Fruit fly (Drosophila melanogaster) whole organism, embryonic: ENCODE results near the gene mus101.

Experiments used
- Awh ChIP-seq: fragments of 200-800 bp; sonication (Bioruptor generic); IDR thresholded peaks from 2 replicates; pipeline ENCODE4, ENCODE4 v1.3.6; 2022; ENCODE audit warnings: missing biosample characterization, missing genetic modification characterization
- CG10366 ChIP-seq: fragments of 200-800 bp; sonication (Bioruptor generic); IDR thresholded peaks from 2 replicates; pipeline ENCODE4 v1.3.6; 2022; ENCODE audit warnings: missing biosample characterization, missing genetic modification characterization
- CG12155 ChIP-seq: fragments of 200-800 bp; sonication (Bioruptor generic); optimal IDR thresholded peaks from 3 replicates; lab custom pipeline; 2016; ENCODE audit warnings: missing biosample characterization, missing genetic modification characterization
- CG12219 ChIP-seq: fragments of 200-800 bp; sonication (Bioruptor generic); optimal IDR thresholded peaks from 3 replicates; lab custom pipeline; 2018; ENCODE audit warnings: missing biosample characterization, mild to moderate bottlenecking, missing genetic modification characterization
- CG1233 ChIP-seq: fragments of 200-800 bp; sonication (Bioruptor generic); optimal IDR thresholded peaks from 4 replicates; lab custom pipeline; 2018; ENCODE audit warnings: missing biosample characterization, mild to moderate bottlenecking, missing genetic modification characterization
- CG14860 ChIP-seq: fragments of 200-800 bp; sonication (Bioruptor generic); IDR thresholded peaks from 3 replicates; pipeline ENCODE4 v1.3.6; 2022; ENCODE audit warnings: missing biosample characterization, missing genetic modification characterization; ENCODE audit not compliant: partially characterized antibody
- CG16779 ChIP-seq: fragments of 200-800 bp; sonication (Bioruptor generic); IDR thresholded peaks from 2 replicates; pipeline ENCODE4 v1.3.6; 2022; ENCODE audit warnings: missing biosample characterization, missing genetic modification characterization
- CG18599 ChIP-seq: fragments of 200-800 bp; sonication (Bioruptor generic); optimal IDR thresholded peaks from 3 replicates; lab custom pipeline; 2017; ENCODE audit warnings: missing biosample characterization, missing genetic modification characterization, mild to moderate bottlenecking, moderate library complexity, missing genetic modification reagents
- CG18619 ChIP-seq: fragments of 200-800 bp; sonication (Bioruptor generic); optimal IDR thresholded peaks from 3 replicates; lab custom pipeline; 2017; ENCODE audit warnings: missing biosample characterization, mild to moderate bottlenecking, missing genetic modification characterization
- CG2889 ChIP-seq: fragments of 200-800 bp; sonication (Bioruptor generic); IDR thresholded peaks from 3 replicates; pipeline ENCODE4 v1.3.6; 2022; ENCODE audit warnings: missing biosample characterization, missing genetic modification characterization
- CG3163 ChIP-seq: fragments of 200-800 bp; sonication (Bioruptor generic); optimal IDR thresholded peaks from 3 replicates; lab custom pipeline; 2016; ENCODE audit warnings: missing biosample characterization, missing genetic modification characterization
- CG3995 ChIP-seq: fragments of 200-800 bp; sonication (Bioruptor generic); optimal IDR thresholded peaks from 3 replicates; lab custom pipeline; 2016; ENCODE audit warnings: missing biosample characterization, missing genetic modification characterization
- CG42726 ChIP-seq: fragments of 200-800 bp; sonication (Bioruptor generic); IDR thresholded peaks from 2 replicates; pipeline ENCODE4 v1.3.6; 2022; ENCODE audit warnings: missing biosample characterization, missing genetic modification characterization; ENCODE audit not compliant: partially characterized antibody
- CG6683 ChIP-seq: fragments of 200-800 bp; sonication (Bioruptor generic); optimal IDR thresholded peaks from 2 replicates; lab custom pipeline; 2017; ENCODE audit warnings: missing biosample characterization, mild to moderate bottlenecking, missing genetic modification characterization, missing genetic modification reagents
- CG9609 ChIP-seq: fragments of 200-800 bp; sonication (Bioruptor generic); optimal IDR thresholded peaks from 3 replicates; lab custom pipeline; 2016; ENCODE audit warnings: missing biosample characterization, missing genetic modification characterization
- CG9817 ChIP-seq: fragments of 200-800 bp; sonication (Bioruptor generic); optimal IDR thresholded peaks from 2 replicates; lab custom pipeline; 2018; ENCODE audit warnings: missing biosample characterization, mild to moderate bottlenecking, missing genetic modification characterization, moderate library complexity
- D19B ChIP-seq: fragments of 200-800 bp; sonication (Bioruptor generic); optimal IDR thresholded peaks from 2 replicates; lab custom pipeline; 2017; ENCODE audit warnings: missing biosample characterization, mild to moderate bottlenecking, missing genetic modification characterization
- Dfd ChIP-seq, 2 experiments: fragments of >200 bp; optimal IDR thresholded peaks; 2 replicates each; lab custom pipeline; 2017; ENCODE audit warnings: missing biosample characterization in 2 of 2, missing genetic modification characterization in 2 of 2
- Dip3 ChIP-seq: fragments of 200-800 bp; sonication (Bioruptor generic); optimal IDR thresholded peaks from 3 replicates; lab custom pipeline; 2016; ENCODE audit warnings: missing biosample characterization, missing genetic modification characterization
- Eip74EF ChIP-seq, 2 experiments: fragments of 200-800 bp in 1 of 2; fragments of >200 bp in 1 of 2; sonication (Bioruptor generic) in 1 of 2; optimal IDR thresholded peaks; 2 replicates each; lab custom pipeline; 2017 to 2019; ENCODE audit warnings: missing biosample characterization in 2 of 2, missing genetic modification characterization in 2 of 2, mild to moderate bottlenecking in 1 of 2, moderate library complexity in 1 of 2
- Elba2 ChIP-seq: fragments of 200-800 bp; sonication (Bioruptor generic); optimal IDR thresholded peaks from 3 replicates; lab custom pipeline; 2016; ENCODE audit warnings: missing biosample characterization, missing genetic modification characterization
- Gsc ChIP-seq: fragments of 200-800 bp; sonication (Bioruptor generic); IDR thresholded peaks from 2 replicates; pipeline ENCODE4 v1.3.6; 2022; ENCODE audit warnings: missing biosample characterization, missing genetic modification characterization
- HmgZ ChIP-seq: fragments of 200-800 bp; sonication (Bioruptor generic); optimal IDR thresholded peaks from 2 replicates; lab custom pipeline; 2018; ENCODE audit warnings: missing biosample characterization, mild to moderate bottlenecking, missing genetic modification characterization
- Hmx ChIP-seq: fragments of 200-800 bp; sonication (Bioruptor generic); optimal IDR thresholded peaks from 2 replicates; lab custom pipeline; 2016; ENCODE audit warnings: missing biosample characterization, missing genetic modification characterization
- Hsf ChIP-seq: fragments of 200-800 bp; sonication (Bioruptor generic); optimal IDR thresholded peaks from 3 replicates; lab custom pipeline; 2016; ENCODE audit warnings: missing biosample characterization, missing genetic modification characterization
- Mad ChIP-seq: fragments of 200-800 bp; sonication (Bioruptor generic); optimal IDR thresholded peaks from 2 replicates; lab custom pipeline; 2016; ENCODE audit warnings: missing biosample characterization, missing genetic modification characterization
- Ssrp ChIP-seq: fragments of 200-800 bp; sonication (Bioruptor generic); optimal IDR thresholded peaks from 2 replicates; lab custom pipeline; 2018; ENCODE audit warnings: missing biosample characterization, mild to moderate bottlenecking, missing genetic modification characterization, moderate library complexity
- Xrp1 ChIP-seq: fragments of 200-800 bp; sonication (Bioruptor generic); IDR thresholded peaks from 2 replicates; pipeline ENCODE4 v1.3.6; 2022; ENCODE audit warnings: missing biosample characterization, missing genetic modification characterization
- ara ChIP-seq: fragments of 200-800 bp; sonication (Bioruptor generic); IDR thresholded peaks from 2 replicates; pipeline ENCODE4 v1.3.6; 2022; ENCODE audit warnings: missing biosample characterization, missing genetic modification characterization
- bsh ChIP-seq, 2 experiments: fragments of 200-800 bp; sonication (Bioruptor generic); optimal IDR thresholded peaks; 2 replicates each; lab custom pipeline; 2017 to 2018; ENCODE audit warnings: mild to moderate bottlenecking in 2 of 2, missing biosample characterization in 2 of 2, missing genetic modification characterization in 2 of 2, moderate library complexity in 1 of 2
- caup ChIP-seq: fragments of 200-800 bp; sonication (Bioruptor generic); optimal IDR thresholded peaks from 3 replicates; lab custom pipeline; 2017; ENCODE audit warnings: missing biosample characterization, mild to moderate bottlenecking, missing genetic modification characterization, moderate library complexity; ENCODE audit not compliant: severe bottlenecking
- crp ChIP-seq, 2 experiments: fragments of 200-800 bp; sonication (Bioruptor generic); optimal IDR thresholded peaks; 2 replicates in 1 of 2; 3 replicates in 1 of 2; lab custom pipeline; 2017; ENCODE audit warnings: missing biosample characterization in 2 of 2, missing genetic modification characterization in 2 of 2, mild to moderate bottlenecking in 1 of 2, moderate library complexity in 1 of 2
- emc ChIP-seq: fragments of 200-800 bp; sonication (Bioruptor generic); optimal IDR thresholded peaks from 2 replicates; lab custom pipeline; 2016; ENCODE audit warnings: missing biosample characterization, missing genetic modification characterization
- en ChIP-seq: fragments of 200-800 bp; sonication (Bioruptor generic); optimal IDR thresholded peaks from 2 replicates; lab custom pipeline; 2016; ENCODE audit warnings: missing biosample characterization, missing genetic modification characterization
- fru ChIP-seq: fragments of >200 bp; optimal IDR thresholded peaks from 2 replicates; lab custom pipeline; 2017
- mld ChIP-seq: fragments of 200-800 bp; sonication (Bioruptor generic); IDR thresholded peaks from 3 replicates; pipeline ENCODE4 v1.3.6; 2022; ENCODE audit warnings: missing biosample characterization, missing genetic modification characterization; ENCODE audit not compliant: partially characterized antibody
- odd ChIP-seq: fragments of 200-800 bp; sonication (Bioruptor generic); optimal IDR thresholded peaks from 2 replicates; lab custom pipeline; 2017; ENCODE audit warnings: missing biosample characterization, mild to moderate bottlenecking, missing genetic modification characterization
- pita ChIP-seq: fragments of 200-800 bp; sonication (Bioruptor generic); optimal IDR thresholded peaks from 2 replicates; lab custom pipeline; 2017; ENCODE audit warnings: missing biosample characterization, mild to moderate bottlenecking, missing genetic modification characterization
- schlank ChIP-seq: fragments of 200-800 bp; sonication (Bioruptor generic); optimal IDR thresholded peaks from 2 replicates; lab custom pipeline; 2018; ENCODE audit warnings: missing biosample characterization, mild to moderate bottlenecking, missing genetic modification characterization
- sd ChIP-seq: fragments of 200-800 bp; sonication (Bioruptor generic); optimal IDR thresholded peaks from 3 replicates; lab custom pipeline; 2018; ENCODE audit warnings: missing biosample characterization, mild to moderate bottlenecking, missing genetic modification characterization, moderate library complexity
- sens ChIP-seq: fragments of 200-800 bp; sonication (Bioruptor generic); peaks from one replicate; lab custom pipeline; 2016; ENCODE audit warnings: missing biosample characterization, missing genetic modification characterization
- slp2 ChIP-seq: fragments of 200-800 bp; sonication (Bioruptor generic); optimal IDR thresholded peaks from 2 replicates; lab custom pipeline; 2016; ENCODE audit warnings: missing biosample characterization, missing genetic modification characterization
- sna ChIP-seq: fragments of 200-800 bp; sonication (Bioruptor generic); IDR thresholded peaks from 2 replicates; pipeline ENCODE4 v1.3.6; 2022; ENCODE audit warnings: missing biosample characterization, missing genetic modification characterization; ENCODE audit not compliant: partially characterized antibody
- sob ChIP-seq: fragments of 200-800 bp; sonication (Bioruptor generic); IDR thresholded peaks from 2 replicates; pipeline ENCODE4 v1.3.6; 2022; ENCODE audit warnings: missing biosample characterization, missing genetic modification characterization
- sqz ChIP-seq: fragments of 200-800 bp; sonication (Bioruptor generic); optimal IDR thresholded peaks from 3 replicates; lab custom pipeline; 2018; ENCODE audit warnings: missing biosample characterization, mild to moderate bottlenecking, missing genetic modification characterization
- sug ChIP-seq: fragments of 200-800 bp; optimal IDR thresholded peaks from 2 replicates; lab custom pipeline; 2019; ENCODE audit warnings: missing biosample characterization, mild to moderate bottlenecking, missing genetic modification characterization, moderate library complexity
- ttk ChIP-seq: fragments of 200-800 bp; sonication (Bioruptor generic); IDR thresholded peaks from 2 replicates; pipeline ENCODE4 v2.1.2; 2022; ENCODE audit warnings: missing biosample characterization, missing genetic modification characterization
- wek ChIP-seq: fragments of 200-800 bp; sonication (Bioruptor generic); optimal IDR thresholded peaks from 3 replicates; lab custom pipeline; 2018; ENCODE audit warnings: missing biosample characterization, mild to moderate bottlenecking, missing genetic modification characterization, moderate library complexity

The mus101 gene

DNA sequence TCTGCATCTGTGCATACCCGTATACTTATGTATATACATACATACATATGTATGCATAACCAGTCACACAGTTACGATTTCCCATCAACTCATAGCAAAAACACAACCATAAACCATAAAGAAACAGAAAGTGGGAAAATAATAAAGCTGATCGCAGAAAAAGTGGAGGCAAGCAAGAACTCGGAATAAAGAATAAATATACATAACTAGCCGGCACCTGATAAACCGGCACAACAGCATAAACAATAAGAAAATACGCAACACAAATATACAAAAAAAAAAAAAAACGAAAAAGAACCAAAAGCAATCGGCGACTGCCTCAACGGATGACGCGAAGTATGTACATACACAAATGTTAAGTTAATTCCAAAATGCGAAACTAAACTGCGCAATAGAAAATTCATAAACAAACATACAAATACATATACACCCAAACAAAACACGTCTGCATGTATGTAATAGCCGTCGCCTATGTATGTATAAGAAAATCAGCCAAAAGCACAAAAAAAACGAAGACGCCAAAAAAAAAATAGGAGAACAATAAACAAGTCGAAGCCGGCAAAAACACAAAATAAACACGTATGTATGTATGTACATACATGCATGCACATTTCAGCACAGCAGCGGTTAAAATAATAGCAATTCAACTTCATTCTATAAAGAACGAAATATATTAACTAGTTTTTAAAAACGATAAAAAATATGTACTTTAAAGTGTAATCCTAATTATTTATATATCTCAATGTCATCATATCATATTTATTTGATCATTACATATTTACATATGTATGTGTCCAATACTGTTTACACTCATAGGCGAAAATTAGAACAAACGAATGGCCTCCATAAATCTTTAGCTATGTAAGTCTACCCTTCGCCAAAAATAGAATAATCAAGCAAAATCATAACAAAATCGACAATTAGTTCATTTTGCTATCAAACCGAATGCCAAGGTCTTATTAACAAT, 27.1 kb downstream of the mus101 start (continued):
- TF ChIP-seq Dip3 (GFP tag; lab: Kevin White, UChicago) (no peak), Hmx (GFP tag; lab: Kevin White, UChicago) (no peak), CG1233 (GFP tag; lab: Kevin White, UChicago) (peak; percentile 29), Awh (GFP tag; lab: Robert Waterston, UW) (peak; percentile 54; the same call in 1 of the 2 replicates), schlank (tag; lab: Kevin White, UChicago) (no peak), Xrp1 (peak; percentile 64; the same call in 1 of the 2 replicates), ttk (GFP tag; lab: Robert Waterston, UW) (peak; percentile 51), CG6683 (peak; percentile 17), Hsf (peak; percentile 50), ara (GFP tag; lab: Robert Waterston, UW) (peak; percentile 59), CG9817 (tag; lab: Kevin White, UChicago) (peak; percentile 49), bsh (GFP tag; optimal IDR thresholded peaks at IDR 0.05; lab: Kevin White, UChicago) (peak in 1 of 2 experiments; percentile 63), CG16779 (GFP tag; lab: Robert Waterston, UW) (0 out of 2 replicates have a peak, but pooled peaks have one; percentile 22), sens (GFP tag; lab: Kevin White, UChicago) (peak; percentile 89), D19B (GFP tag; lab: Kevin White, UChicago) (peak; percentile 50), CG12219 (GFP tag; lab: Kevin White, UChicago) (peak; percentile 64), emc (no peak), pita (GFP tag; lab: Kevin White, UChicago) (no peak), mld (GFP tag; lab: Robert Waterston, UW) (no peak), CG3995 (GFP tag; lab: Kevin White, UChicago) (no peak), Dfd (GFP tag; optimal IDR thresholded peaks at IDR 0.05; lab: Kevin White, UChicago) (no peak), CG3163 (GFP tag; lab: Kevin White, UChicago) (no peak), Eip74EF (GFP tag; optimal IDR thresholded peaks at IDR 0.05; lab: Kevin White, UChicago) (peak in 1 of 2 experiments; percentile 65), CG2889 (GFP tag; lab: Robert Waterston, UW) (0 out of 3 replicates have a peak, but pooled peaks have one; percentile 39), Mad (peak; percentile 31), Gsc (GFP tag; lab: Robert Waterston, UW) (no peak), wek (GFP tag; lab: Kevin White, UChicago) (no peak), sd (peak; percentile 61), sqz (peak; percentile 82), crp (GFP tag; optimal IDR thresholded peaks at IDR 0.05; lab: Kevin White, UChicago) (no peak), CG18599 (GFP tag; lab: Kevin White, UChicago) (peak; percentile 85), CG18619 (peak; percentile 57), CG12155 (GFP tag; lab: Kevin White, UChicago) (peak; percentile 56), CG10366 (peak; percentile 59), sug (tag; lab: Kevin White, UChicago) (no peak), CG9609 (GFP tag; lab: Kevin White, UChicago) (no peak), caup (GFP tag; lab: Kevin White, UChicago) (peak; percentile 57), HmgZ (peak; percentile 70), Elba2 (GFP tag; lab: Kevin White, UChicago) (no peak), CG42726 (GFP tag; lab: Robert Waterston, UW) (no peak), sob (peak; percentile 73), en (GFP tag; lab: Kevin White, UChicago) (no peak), odd (GFP tag; lab: Kevin White, UChicago) (peak; percentile 50), fru (lab: Kevin White, UChicago) (no peak), CG14860 (GFP tag; lab: Robert Waterston, UW) (no peak), Ssrp (tag; lab: Kevin White, UChicago) (peak; percentile 39), slp2 (GFP tag; lab: Kevin White, UChicago) (no peak), sna (GFP tag; lab: Robert Waterston, UW) (no peak)
